Worm (Caenorhabditis elegans) whole organism, early embryonic: ENCODE results near the gene pqn-51.

ENCODE experiments used
- ama-1 ChIP-seq: fragments of 150-350 bp; optimal IDR thresholded peaks from 2 replicates; lab custom pipeline; 2014
- ceh-36 ChIP-seq: sonication (generic microtip); optimal IDR thresholded peaks from 2 replicates; lab custom pipeline; 2016; ENCODE audit warnings: missing genetic modification characterization, inconsistent platforms, missing compliant biosample characterization
- ets-7 ChIP-seq: sonication (generic microtip); optimal IDR thresholded peaks from 2 replicates; lab custom pipeline; 2016; ENCODE audit warnings: missing genotype, missing genetic modification characterization, missing compliant biosample characterization
- hmg-4 ChIP-seq: fragments of 200-800 bp; sonication (Bioruptor generic); optimal IDR thresholded peaks from 2 replicates; lab custom pipeline; 2018; ENCODE audit warnings: mild to moderate bottlenecking, missing genetic modification characterization, missing compliant biosample characterization
- hnd-1 ChIP-seq: sonication (generic microtip); optimal IDR thresholded peaks from 2 replicates; lab custom pipeline; 2016; ENCODE audit warnings: missing genetic modification characterization, missing compliant biosample characterization
- scrt-1 ChIP-seq: fragments of 200-800 bp; sonication (Bioruptor generic); IDR thresholded peaks from 2 replicates; pipeline ENCODE4 v1.3.6; 2022; ENCODE audit warnings: missing genetic modification characterization, missing compliant biosample characterization
- sea-1 ChIP-seq: fragments of 200-800 bp; sonication (Bioruptor generic); conservative IDR thresholded peaks from 2 replicates; pipeline ENCODE4 v1.3.6; 2022; ENCODE audit warnings: missing genetic modification characterization, missing compliant biosample characterization
- tbx-11 ChIP-seq: fragments of 200-800 bp; sonication (Bioruptor generic); IDR thresholded peaks from 2 replicates; pipeline ENCODE4 v1.3.6; 2022; ENCODE audit warnings: missing genetic modification characterization, missing compliant biosample characterization
- tra-4 ChIP-seq: sonication (generic microtip); optimal IDR thresholded peaks from 2 replicates; lab custom pipeline; 2017; ENCODE audit warnings: missing genetic modification characterization, missing compliant biosample characterization

ce11 chrV:5069440-5069839, 20.0 kb downstream of the pqn-51 start, which contains the start of gene Y58A7A.1:
- TF ChIP-seq ama-1 (lab: Kevin White, UChicago) (no peak), tra-4 (tag; lab: Kevin White, UChicago) (no peak), tbx-11 (no peak), hmg-4 (no peak), hnd-1 (tag; lab: Kevin White, UChicago) (no peak), scrt-1 (no peak), sea-1 (GFP tag; lab: Robert Waterston, UW) (no peak), ceh-36 (no peak), ets-7 (tag; lab: Kevin White, UChicago) (no peak)
